Fruit fly (Drosophila melanogaster): Measurements from ENCODE around the gene CG32568.

DNA sequence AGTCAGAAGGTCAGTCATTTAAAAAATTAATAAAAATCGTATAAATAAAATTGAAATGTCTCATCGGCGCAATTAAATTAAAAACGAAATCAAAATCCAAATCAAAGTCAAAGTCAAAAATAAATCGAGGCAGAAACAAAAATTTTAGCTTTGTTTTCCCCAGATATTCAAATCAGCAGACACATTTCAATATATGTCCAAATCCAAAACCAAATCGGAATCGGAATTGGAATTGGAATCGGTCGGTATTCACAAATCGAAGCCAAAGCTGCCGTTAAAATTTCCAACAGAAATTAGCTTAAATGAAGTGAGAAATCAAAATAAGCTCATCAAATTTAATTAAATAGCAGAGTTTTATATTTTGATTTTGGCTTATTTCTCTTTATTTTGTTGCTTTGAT lies 4.5 kb upstream of the CG32568 start:
- TF ChIP-seq CG8478 (optimal IDR thresholded peaks at IDR 0.05) (no peak), CTCF (optimal IDR thresholded peaks at IDR 0.05) (no peak)

Data from S2 (cell line).